Fruit fly (Drosophila melanogaster) whole organism, prepupa: ENCODE measurements around the gene amx.

Experiments used
- Blimp-1 ChIP-seq: fragments of 200-800 bp; sonication (Bioruptor generic); optimal IDR thresholded peaks from 3 replicates; lab custom pipeline; 2017; ENCODE audit warnings: missing biosample characterization, missing genetic modification characterization, mild to moderate bottlenecking, moderate library complexity, missing genetic modification reagents
- CG10669 ChIP-seq: fragments of 200-800 bp; sonication (Bioruptor generic); optimal IDR thresholded peaks from 3 replicates; lab custom pipeline; 2018; ENCODE audit warnings: missing biosample characterization, mild to moderate bottlenecking, missing genetic modification characterization, moderate library complexity
- CG11294 ChIP-seq: fragments of 200-800 bp; sonication (Bioruptor generic); IDR thresholded peaks from 2 replicates; pipeline ENCODE4 v1.3.6; 2022; ENCODE audit warnings: missing biosample characterization, missing genetic modification characterization
- CG11762 ChIP-seq: fragments of 200-800 bp; sonication (Bioruptor generic); optimal IDR thresholded peaks from 3 replicates; lab custom pipeline; 2016; ENCODE audit warnings: missing biosample characterization, missing genetic modification characterization; ENCODE audit not compliant: insufficient read depth
- CG11902 ChIP-seq: fragments of 200-800 bp; sonication (Bioruptor generic); optimal IDR thresholded peaks from 3 replicates; lab custom pipeline; 2016; ENCODE audit warnings: missing biosample characterization, missing genetic modification characterization
- CG15336 ChIP-seq: fragments of 200-800 bp; sonication (Bioruptor generic); IDR thresholded peaks from 2 replicates; pipeline ENCODE4 v1.3.6; 2022; ENCODE audit warnings: missing biosample characterization, missing genetic modification characterization
- CG1621 ChIP-seq: fragments of 200-800 bp; sonication (Bioruptor generic); optimal IDR thresholded peaks from 3 replicates; lab custom pipeline; 2018; ENCODE audit warnings: missing biosample characterization, mild to moderate bottlenecking, missing genetic modification characterization
- CG16779 ChIP-seq: fragments of 200-800 bp; sonication (Bioruptor generic); optimal IDR thresholded peaks from 3 replicates; lab custom pipeline; 2017; ENCODE audit warnings: missing biosample characterization, mild to moderate bottlenecking, missing genetic modification characterization
- CG3032 ChIP-seq: fragments of 200-800 bp; optimal IDR thresholded peaks from 2 replicates; lab custom pipeline; 2019; ENCODE audit warnings: missing biosample characterization, mild to moderate bottlenecking, missing genetic modification characterization, moderate library complexity
- CG31627 ChIP-seq: fragments of 200-800 bp; sonication (Bioruptor generic); optimal IDR thresholded peaks from 3 replicates; lab custom pipeline; 2016; ENCODE audit warnings: missing biosample characterization, missing genetic modification characterization
- CG3919 ChIP-seq: fragments of 200-800 bp; sonication (Bioruptor generic); optimal IDR thresholded peaks from 3 replicates; lab custom pipeline; 2016; ENCODE audit warnings: missing biosample characterization, missing genetic modification characterization
- CG4318 ChIP-seq: fragments of 200-800 bp; sonication (Bioruptor generic); optimal IDR thresholded peaks from 3 replicates; lab custom pipeline; 2017; ENCODE audit warnings: missing biosample characterization, mild to moderate bottlenecking, missing genetic modification characterization
- CG6163 ChIP-seq: fragments of 200-800 bp; sonication (Bioruptor generic); IDR thresholded peaks from 3 replicates; pipeline ENCODE4 v1.3.6; 2022; ENCODE audit warnings: missing biosample characterization, missing genetic modification characterization
- CG6808 ChIP-seq: fragments of 200-800 bp; sonication (Bioruptor generic); optimal IDR thresholded peaks from 3 replicates; lab custom pipeline; 2017; ENCODE audit warnings: missing biosample characterization, missing genetic modification characterization, mild to moderate bottlenecking, moderate library complexity, missing genetic modification reagents
- CG6854 ChIP-seq: fragments of 200-800 bp; sonication (Bioruptor generic); optimal IDR thresholded peaks from 2 replicates; lab custom pipeline; 2017; ENCODE audit warnings: missing biosample characterization, mild to moderate bottlenecking, missing genetic modification characterization
- CG8119 ChIP-seq: fragments of 200-800 bp; sonication (Bioruptor generic); IDR thresholded peaks from 3 replicates; pipeline ENCODE4 v1.3.6; 2022; ENCODE audit warnings: missing biosample characterization, missing genetic modification characterization
- CG8319 ChIP-seq: fragments of 200-800 bp; sonication (Bioruptor generic); optimal IDR thresholded peaks from 3 replicates; lab custom pipeline; 2016; ENCODE audit warnings: missing biosample characterization, missing genetic modification characterization
- Eip78C ChIP-seq: fragments of 200-800 bp; sonication (Bioruptor generic); peaks from one replicate; lab custom pipeline; 2016; ENCODE audit warnings: missing biosample characterization, missing genetic modification characterization
- Eip93F ChIP-seq: fragments of 200-800 bp; sonication (Bioruptor generic); optimal IDR thresholded peaks from 2 replicates; lab custom pipeline; 2016; ENCODE audit warnings: missing biosample characterization, mild to moderate bottlenecking, missing genetic modification characterization
- Ets21C ChIP-seq: fragments of 200-800 bp; sonication (Bioruptor generic); optimal IDR thresholded peaks from 3 replicates; lab custom pipeline; 2016; ENCODE audit warnings: missing biosample characterization, missing genetic modification characterization
- Gug ChIP-seq: fragments of 200-800 bp; sonication (Bioruptor generic); IDR thresholded peaks from 2 replicates; pipeline ENCODE4 v1.3.6; 2022; ENCODE audit warnings: missing biosample characterization, missing genetic modification characterization
- Hr38 ChIP-seq: sonication (Bioruptor generic); optimal IDR thresholded peaks from 2 replicates; lab custom pipeline; 2016; ENCODE audit warnings: missing biosample characterization, missing genetic modification characterization
- Hr4 ChIP-seq: fragments of 200-800 bp; sonication (Bioruptor generic); optimal IDR thresholded peaks from 3 replicates; lab custom pipeline; 2016; ENCODE audit warnings: missing biosample characterization, missing genetic modification characterization
- Lpt ChIP-seq: fragments of 200-800 bp; sonication (Bioruptor generic); optimal IDR thresholded peaks from 3 replicates; lab custom pipeline; 2016; ENCODE audit warnings: missing biosample characterization, missing genetic modification characterization
- Met ChIP-seq: fragments of 200-800 bp; sonication (Bioruptor generic); optimal IDR thresholded peaks from 3 replicates; lab custom pipeline; 2016; ENCODE audit warnings: missing biosample characterization, missing genetic modification characterization
- Sox102F ChIP-seq: fragments of 200-800 bp; sonication (Bioruptor generic); optimal IDR thresholded peaks from 2 replicates; lab custom pipeline; 2016; ENCODE audit warnings: missing biosample characterization, mild to moderate bottlenecking, missing genetic modification characterization
- Sox15 ChIP-seq: fragments of 200-800 bp; sonication (Bioruptor generic); optimal IDR thresholded peaks from 3 replicates; lab custom pipeline; 2016; ENCODE audit warnings: missing biosample characterization, missing genetic modification characterization
- achi ChIP-seq: fragments of 200-800 bp; sonication (Bioruptor generic); optimal IDR thresholded peaks from 3 replicates; lab custom pipeline; 2016; ENCODE audit warnings: missing biosample characterization, missing genetic modification characterization
- cyc ChIP-seq: fragments of 200-800 bp; sonication (Bioruptor generic); optimal IDR thresholded peaks from 3 replicates; lab custom pipeline; 2016; ENCODE audit warnings: missing biosample characterization, missing genetic modification characterization
- eg ChIP-seq: fragments of 200-800 bp; sonication (Bioruptor generic); IDR thresholded peaks from 3 replicates; pipeline ENCODE4 v1.3.6; 2022; ENCODE audit warnings: missing biosample characterization, missing genetic modification characterization
- esn ChIP-seq: fragments of 200-800 bp; sonication (Bioruptor generic); optimal IDR thresholded peaks from 2 replicates; lab custom pipeline; 2016; ENCODE audit warnings: missing biosample characterization, mild to moderate bottlenecking, missing genetic modification characterization, moderate library complexity
- fkh ChIP-seq: fragments of 200-800 bp; sonication (Bioruptor generic); optimal IDR thresholded peaks from 3 replicates; lab custom pipeline; 2017; ENCODE audit warnings: missing biosample characterization, mild to moderate bottlenecking, missing genetic modification characterization, moderate library complexity
- lz ChIP-seq: fragments of 200-800 bp; sonication (Bioruptor generic); optimal IDR thresholded peaks from 3 replicates; lab custom pipeline; 2016; ENCODE audit warnings: missing biosample characterization, missing genetic modification characterization
- net ChIP-seq: fragments of 200-800 bp; sonication (Bioruptor generic); optimal IDR thresholded peaks from 3 replicates; lab custom pipeline; 2016; ENCODE audit warnings: missing biosample characterization, missing genetic modification characterization
- salr ChIP-seq, 2 experiments: fragments of 200-800 bp; sonication (Bioruptor generic); optimal IDR thresholded peaks; 3 replicates each; lab custom pipeline; 2016 to 2018; ENCODE audit warnings: missing biosample characterization in 2 of 2, missing genetic modification characterization in 2 of 2, mild to moderate bottlenecking in 1 of 2
- spab ChIP-seq: fragments of 200-800 bp; sonication (Bioruptor generic); optimal IDR thresholded peaks from 2 replicates; lab custom pipeline; 2017; ENCODE audit warnings: missing biosample characterization, mild to moderate bottlenecking, missing genetic modification characterization, missing genetic modification reagents
- ss ChIP-seq, 2 experiments: fragments of 200-800 bp; sonication (Bioruptor generic); optimal IDR thresholded peaks; 2 replicates in 1 of 2; 3 replicates in 1 of 2; lab custom pipeline; 2017 to 2018; ENCODE audit warnings: mild to moderate bottlenecking in 2 of 2, missing biosample characterization in 2 of 2, missing genetic modification characterization in 2 of 2, moderate library complexity in 1 of 2

Gene amx

DNA sequence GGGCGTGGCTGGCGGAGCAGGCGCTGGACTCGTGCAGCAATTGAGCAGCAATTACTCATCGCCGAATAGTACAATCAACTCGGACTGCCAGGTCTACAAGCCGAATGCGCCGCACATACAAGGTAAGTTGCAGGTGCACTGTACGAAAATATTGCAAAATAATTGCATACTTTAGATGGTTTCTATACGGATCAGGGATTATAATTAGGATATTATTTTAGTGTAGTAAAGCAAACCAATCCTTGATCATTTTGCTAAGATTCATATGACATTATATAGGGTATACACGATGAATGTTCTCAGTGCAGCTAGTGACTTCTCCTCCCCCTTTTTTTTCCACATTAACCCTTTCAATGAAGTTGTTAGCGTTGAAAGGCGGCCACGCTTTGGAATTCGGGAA, 48.4 kb upstream of the amx start (continued):
- TF ChIP-seq CG16779 (tag; lab: Kevin White, UChicago) = no peak
- no peak for TF ChIP-seq fkh (GFP tag; lab: Kevin White, UChicago)
- TF ChIP-seq CG8319 (GFP tag; lab: Kevin White, UChicago) = no peak
- TF ChIP-seq esn (GFP tag; lab: Kevin White, UChicago) = peak; percentile 2
- TF ChIP-seq Hr38 (GFP tag; lab: Kevin White, UChicago) = no peak
- no peak for TF ChIP-seq CG6854 (GFP tag; lab: Kevin White, UChicago)
- 0 out of 3 replicates have a peak, but pooled peaks have one; percentile 10 for TF ChIP-seq eg (GFP tag; lab: Robert Waterston, UW)
- no peak for TF ChIP-seq CG6808 (GFP tag; lab: Kevin White, UChicago)
- TF ChIP-seq Sox15 = no peak
- no peak for TF ChIP-seq CG4318
- no peak for TF ChIP-seq CG1621
- no peak for TF ChIP-seq Gug (GFP tag; lab: Robert Waterston, UW)
- no peak for TF ChIP-seq cyc (GFP tag; lab: Kevin White, UChicago)
- TF ChIP-seq salr (GFP tag; optimal IDR thresholded peaks at IDR 0.05; lab: Kevin White, UChicago) = peak in 1 of 2 experiments; percentile 2
- TF ChIP-seq lz (GFP tag; lab: Kevin White, UChicago) = peak; percentile 33
- no peak for TF ChIP-seq Eip93F (GFP tag; lab: Kevin White, UChicago)
- TF ChIP-seq CG3919 = peak; percentile 3
- no peak for TF ChIP-seq Lpt (GFP tag; lab: Kevin White, UChicago)
- TF ChIP-seq CG3032 (tag; lab: Kevin White, UChicago) = peak; percentile 26
- no peak for TF ChIP-seq Sox102F (GFP tag; lab: Kevin White, UChicago)
- TF ChIP-seq CG10669 (GFP tag; lab: Kevin White, UChicago) = peak; percentile 2
- TF ChIP-seq Blimp-1 (GFP tag; lab: Kevin White, UChicago) = no peak

dm6 chrX:9291270-9291669, 44.1 kb upstream of the amx start:
- TF ChIP-seq Met (GFP tag; lab: Kevin White, UChicago) (no peak), Gug (GFP tag; lab: Robert Waterston, UW) (no peak), CG31627 (GFP tag; lab: Kevin White, UChicago) (no peak), Eip93F (GFP tag; lab: Kevin White, UChicago) (no peak), CG10669 (GFP tag; lab: Kevin White, UChicago) (no peak), CG15336 (GFP tag; lab: Robert Waterston, UW) (no peak), Ets21C (no peak), CG11762 (GFP tag; lab: Kevin White, UChicago) (no peak), CG11294 (GFP tag; lab: Robert Waterston, UW) (no peak), net (GFP tag; lab: Kevin White, UChicago) (no peak), achi (no peak), CG11902 (GFP tag; lab: Kevin White, UChicago) (no peak)

dm6 chrX:9286386-9286785, 39.2 kb upstream of the amx start:
- TF ChIP-seq Eip78C (peak; percentile 3), Met (GFP tag; lab: Kevin White, UChicago) (no peak), spab (GFP tag; lab: Kevin White, UChicago) (no peak)

DNA sequence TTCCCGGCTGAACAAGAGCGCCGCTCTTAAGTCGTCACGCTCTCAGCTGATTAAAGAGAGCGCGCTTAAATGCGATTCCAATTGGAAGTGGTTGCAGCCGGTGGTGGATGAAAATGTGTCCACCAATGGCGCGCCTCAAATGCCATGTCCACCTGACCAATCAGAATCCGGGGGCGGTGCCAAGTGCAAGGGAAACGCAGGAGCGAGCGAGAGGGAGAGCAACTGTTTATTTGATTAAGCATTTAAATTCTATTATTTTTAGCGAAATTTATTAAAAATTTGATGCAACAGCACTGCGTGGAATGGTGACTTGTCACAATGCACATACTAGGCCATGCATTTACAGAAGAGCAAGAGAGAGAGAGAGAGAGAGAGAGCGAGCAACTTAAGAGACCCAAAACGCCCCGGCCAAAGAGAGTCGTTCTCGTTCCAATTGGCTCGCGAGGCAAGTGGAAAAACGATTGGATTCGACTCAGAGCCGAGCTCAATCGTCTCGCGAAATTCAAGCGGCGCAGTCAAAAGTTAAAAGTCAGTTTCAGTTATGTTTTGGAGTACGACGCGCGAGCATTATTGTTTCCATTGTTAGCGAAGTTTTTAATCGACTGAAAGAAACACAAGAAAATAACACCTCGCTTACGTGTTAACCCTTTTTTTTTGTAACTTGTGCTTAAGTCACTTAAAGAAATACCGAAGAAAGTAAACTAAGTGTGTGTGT, 37.0 kb upstream of the amx start, which contains the start of gene lz:
TSS of gene lz (plus strand) at position 626 of the 715 bp plus-strand sequence.
- TF ChIP-seq CG8119 (GFP tag; lab: Robert Waterston, UW) (peak; percentile 66; the same call in 2 of the 3 replicates), CG15336 (GFP tag; lab: Robert Waterston, UW) (peak; percentile 35; the same call in 1 of the 2 replicates), esn (GFP tag; lab: Kevin White, UChicago) (no peak), CG3919 (no peak), CG1621 (no peak), CG31627 (GFP tag; lab: Kevin White, UChicago) (no peak), Eip78C (peak; percentile 44), CG6163 (GFP tag; lab: Robert Waterston, UW) (peak; percentile 8; the same call in 1 of the 3 replicates), eg (GFP tag; lab: Robert Waterston, UW) (peak; percentile 38; the same call in 1 of the 3 replicates), ss (GFP tag; optimal IDR thresholded peaks at IDR 0.05; lab: Kevin White, UChicago) (peak; percentile 2 to 7), Hr4 (no peak), CG6854 (GFP tag; lab: Kevin White, UChicago) (peak; percentile 11)
